Fruit fly (Drosophila melanogaster): ENCODE measurements around the gene CG45545.
A peak's percentile ranks its signal among the peaks of the same experiment; 100 is the strongest.

CG45545 gene

DNA sequence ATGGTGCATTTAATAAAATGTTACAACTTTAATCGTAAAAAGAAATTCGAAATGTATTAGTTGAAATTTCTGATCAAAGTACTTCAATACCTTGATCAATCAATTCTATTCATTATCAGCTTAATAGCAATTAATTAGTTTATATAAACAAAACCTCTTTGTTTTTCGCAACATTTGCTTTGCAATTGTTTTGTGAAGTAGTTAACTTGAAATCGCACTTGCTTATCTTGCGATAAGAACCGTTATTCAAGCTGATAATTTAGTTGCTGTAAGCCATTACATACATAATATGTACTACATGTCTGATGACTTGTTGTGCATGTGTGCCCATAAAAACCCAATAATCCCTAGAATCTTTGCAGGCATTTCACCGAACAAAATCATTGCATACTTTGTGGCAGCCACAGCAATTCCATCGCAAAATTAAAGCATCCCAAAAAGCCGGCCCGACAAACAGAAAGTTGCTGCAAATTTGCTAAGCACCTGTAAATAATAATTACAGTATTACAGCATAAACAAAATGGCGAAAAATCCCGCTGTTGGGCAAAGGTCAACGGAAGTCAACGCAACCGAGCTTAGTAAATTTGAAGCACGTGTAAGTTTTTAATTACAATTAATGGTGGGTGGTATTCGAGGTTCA lies 43.5 kb upstream of the CG45545 start:
- no peak for TF ChIP-seq CG32006 (GFP tag; optimal IDR thresholded peaks at IDR 0.05)
- peak; percentile 5 for TF ChIP-seq fkh (GFP tag; optimal IDR thresholded peaks at IDR 0.05)
- TF ChIP-seq Eip78C (GFP tag): peak; percentile 67
- TF ChIP-seq svp (GFP tag): peak; percentile 83
- TF ChIP-seq vri (GFP tag; optimal IDR thresholded peaks at IDR 0.05): peak; percentile 69
- TF ChIP-seq OdsH (GFP tag; optimal IDR thresholded peaks at IDR 0.05): no peak

DNA sequence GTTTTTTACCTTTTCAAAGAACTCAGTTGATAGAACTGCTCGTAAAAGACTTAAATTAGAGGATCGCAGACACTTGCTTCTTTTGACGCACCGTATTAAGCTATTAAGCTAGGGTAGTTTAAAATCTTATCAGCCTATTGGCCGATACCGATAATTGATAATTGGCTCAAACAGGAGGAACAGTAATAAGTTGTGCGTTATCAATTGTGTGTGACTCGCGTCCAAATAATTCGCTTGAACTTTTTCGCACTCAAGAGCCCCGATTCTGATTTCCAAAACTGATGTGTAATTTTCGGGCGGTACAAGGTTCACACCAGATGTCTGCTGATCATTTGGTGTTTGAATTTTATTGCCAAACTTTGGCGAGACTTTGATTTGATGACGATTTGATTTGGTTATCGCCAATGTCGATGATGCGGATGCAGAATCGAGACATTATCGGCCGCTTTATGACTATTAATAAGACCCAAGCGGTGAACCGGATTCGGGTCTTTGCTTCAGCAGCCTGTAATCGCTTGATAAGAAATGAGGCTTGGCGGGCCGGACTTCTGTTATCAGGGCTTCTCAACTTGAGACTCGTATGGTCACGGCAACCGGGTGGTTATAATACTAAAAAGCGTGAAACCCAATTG lies 37.5 kb upstream of the CG45545 start:
- peak; percentile 99 for TF ChIP-seq svp (GFP tag)
- TF ChIP-seq CG10631 (GFP tag; optimal IDR thresholded peaks at IDR 0.05): no peak

DNA sequence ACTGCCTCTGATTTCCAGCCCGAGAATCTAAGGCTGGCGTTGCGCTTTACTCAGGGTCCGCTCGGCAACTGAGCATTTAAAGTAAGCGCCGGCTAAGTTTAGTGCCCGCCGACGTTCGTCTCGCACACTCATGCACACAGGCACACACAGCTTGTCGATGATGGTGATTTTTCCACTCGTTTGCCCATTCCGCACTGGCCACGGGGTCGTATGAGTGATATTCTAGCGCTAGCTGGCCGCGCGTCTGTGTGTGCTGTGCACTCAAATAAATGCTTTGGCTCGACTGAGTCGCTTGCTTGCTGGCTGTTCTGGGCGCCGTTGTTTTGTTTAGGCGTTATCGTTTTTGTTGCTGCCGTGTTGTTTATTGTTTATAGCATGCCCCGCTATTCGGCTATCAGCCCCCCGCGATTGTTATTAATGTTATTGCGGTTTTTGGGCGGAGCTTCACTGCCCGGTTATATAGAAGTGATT lies 36.2 kb upstream of the CG45545 start, which contains the start of gene alpha-Est8:
Gene alpha-Est8 (minus strand): TSS at position 72 of the 471 bp plus-strand sequence.
- TF ChIP-seq topi (GFP tag; optimal IDR thresholded peaks at IDR 0.05) (no peak), pdm3 (GFP tag; optimal IDR thresholded peaks at IDR 0.05) (no peak), Sox14 (GFP tag; optimal IDR thresholded peaks at IDR 0.05) (no peak), CG32006 (GFP tag; optimal IDR thresholded peaks at IDR 0.05) (no peak), CG10669 (GFP tag; optimal IDR thresholded peaks at IDR 0.05) (no peak), CG15336 (GFP tag; IDR thresholded peaks at IDR 0.05) (no peak), Eip75B (GFP tag; optimal IDR thresholded peaks at IDR 0.05) (no peak), Hr39 (GFP tag; optimal IDR thresholded peaks at IDR 0.05) (no peak), Sox15 (GFP tag; optimal IDR thresholded peaks at IDR 0.05) (no peak), eg (GFP tag; IDR thresholded peaks at IDR 0.05) (no peak), svp (GFP tag) (peak; percentile 76), fkh (GFP tag; optimal IDR thresholded peaks at IDR 0.05) (peak; percentile 31), CG3032 (tag; optimal IDR thresholded peaks at IDR 0.05) (no peak), Hr38 (GFP tag; optimal IDR thresholded peaks at IDR 0.05) (no peak), CG11762 (GFP tag; optimal IDR thresholded peaks at IDR 0.05; ENCODE audit: insufficient read depth) (no peak), Met (GFP tag; optimal IDR thresholded peaks at IDR 0.05) (no peak), dsx (GFP tag; optimal IDR thresholded peaks at IDR 0.05; ENCODE audit: poor library complexity, severe bottlenecking) (no peak), cyc (GFP tag; optimal IDR thresholded peaks at IDR 0.05) (no peak), vri (GFP tag; optimal IDR thresholded peaks at IDR 0.05) (peak; percentile 11)

DNA sequence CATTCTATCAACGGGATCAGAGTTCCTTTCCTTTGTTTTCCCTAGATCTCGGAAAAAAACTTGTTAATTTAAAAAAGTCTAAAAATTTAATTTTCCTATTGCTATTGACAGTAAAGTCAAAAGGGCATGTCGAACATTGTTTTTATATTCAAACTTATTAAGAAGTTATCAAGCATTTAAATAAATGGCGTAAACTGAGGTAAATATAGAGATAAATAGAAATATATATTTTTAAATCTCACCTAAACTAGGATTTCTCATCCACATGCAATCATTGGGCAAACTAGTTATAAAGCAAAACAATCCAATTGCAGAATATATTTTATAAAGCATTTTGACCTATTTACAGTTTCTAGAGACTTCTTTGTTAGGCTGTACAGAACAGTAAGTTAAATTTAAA lies 32.5 kb upstream of the CG45545 start, which contains the start of gene Ubc84D:
Gene Ubc84D (minus strand): TSS at position 101 of the 400 bp plus-strand sequence.
- TF ChIP-seq CG1621 (tag; optimal IDR thresholded peaks at IDR 0.05) (no peak), dac (GFP tag; optimal IDR thresholded peaks at IDR 0.05) (no peak), pdm3 (GFP tag; optimal IDR thresholded peaks at IDR 0.05) (no peak), Hr38 (GFP tag; optimal IDR thresholded peaks at IDR 0.05) (no peak), Eip78C (GFP tag) (no peak), Sox14 (GFP tag; optimal IDR thresholded peaks at IDR 0.05) (no peak), Ets21C (GFP tag; optimal IDR thresholded peaks at IDR 0.05) (no peak), eg (GFP tag; IDR thresholded peaks at IDR 0.05) (no peak), CG34406 (GFP tag; optimal IDR thresholded peaks at IDR 0.05) (no peak), CG8632 (GFP tag; optimal IDR thresholded peaks at IDR 0.05) (no peak), Ets96B (tag; optimal IDR thresholded peaks at IDR 0.05) (no peak), Hr39 (GFP tag; optimal IDR thresholded peaks at IDR 0.05) (no peak), cyc (GFP tag; optimal IDR thresholded peaks at IDR 0.05) (no peak), CG11294 (GFP tag; IDR thresholded peaks at IDR 0.05) (no peak), acj6 (GFP tag; optimal IDR thresholded peaks at IDR 0.05) (no peak), spab (GFP tag; optimal IDR thresholded peaks at IDR 0.05) (no peak), CG6808 (GFP tag; optimal IDR thresholded peaks at IDR 0.05) (no peak), CG7368 (GFP tag; optimal IDR thresholded peaks at IDR 0.05) (no peak)

Data from whole organism, prepupa.